Fruit fly (Drosophila melanogaster): Measurements from ENCODE around the gene CG4830.
A peak's percentile ranks its signal among the peaks of the same experiment; 100 is the strongest.

CG4830 gene

DNA sequence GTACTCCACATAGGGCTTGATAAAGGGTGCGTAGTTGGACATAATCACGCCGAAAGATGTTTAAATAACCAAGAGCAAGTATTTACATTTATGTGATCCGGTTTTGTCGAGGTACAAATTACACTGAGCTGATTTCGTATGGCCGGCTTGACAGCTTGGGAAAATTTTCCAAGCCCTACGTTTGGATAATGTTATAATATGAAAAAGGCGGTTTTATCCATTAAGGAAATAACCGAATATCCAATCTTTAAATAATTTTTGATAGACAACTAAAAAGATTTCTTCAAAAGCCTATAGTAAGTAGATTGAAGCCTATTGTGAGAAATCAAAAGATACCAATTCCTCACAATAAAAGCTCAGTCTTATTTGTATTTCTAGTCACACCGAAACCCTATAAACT is 15.2 kb downstream of the CG4830 start, which contains the start of the genes eIF3d2 and CG43450:
TSS of gene eIF3d2 (minus strand) at position 101 of the 400 bp plus-strand sequence.
TSS of gene CG43450 (plus strand) at position 384 of the 400 bp plus-strand sequence.
- no peak for TF ChIP-seq brk (GFP tag; optimal IDR thresholded peaks at IDR 0.05)
- no peak for TF ChIP-seq Hnf4 (GFP tag; optimal IDR thresholded peaks at IDR 0.05)
- no peak for TF ChIP-seq dmrt93B (GFP tag; optimal IDR thresholded peaks at IDR 0.05)
- no peak for TF ChIP-seq Myc (optimal IDR thresholded peaks at IDR 0.05)
- no peak for TF ChIP-seq woc (GFP tag; optimal IDR thresholded peaks at IDR 0.05)

DNA sequence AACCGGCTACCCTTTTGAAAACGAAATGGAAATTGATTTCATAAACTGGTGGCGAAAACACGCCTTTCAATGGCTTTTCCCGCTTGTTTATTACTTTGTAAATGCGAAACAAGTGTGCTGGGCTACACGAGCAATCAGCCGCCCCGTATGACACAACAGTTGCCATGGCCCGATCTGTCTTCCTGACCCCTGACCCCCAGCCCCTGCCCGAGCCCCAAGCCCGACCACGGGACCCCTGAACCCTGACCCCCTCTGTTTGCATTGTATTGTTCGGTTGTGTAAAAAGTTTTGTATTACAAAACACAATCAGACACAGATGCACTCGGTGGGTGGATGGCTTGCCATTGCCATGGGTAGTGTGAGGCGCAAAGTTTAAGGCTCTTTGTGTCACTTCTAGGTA is 24.5 kb downstream of the CG4830 start:
- TF ChIP-seq Dfd (GFP tag; optimal IDR thresholded peaks at IDR 0.05) (peak; percentile 95), Mio (GFP tag; optimal IDR thresholded peaks at IDR 0.05) (no peak)

DNA sequence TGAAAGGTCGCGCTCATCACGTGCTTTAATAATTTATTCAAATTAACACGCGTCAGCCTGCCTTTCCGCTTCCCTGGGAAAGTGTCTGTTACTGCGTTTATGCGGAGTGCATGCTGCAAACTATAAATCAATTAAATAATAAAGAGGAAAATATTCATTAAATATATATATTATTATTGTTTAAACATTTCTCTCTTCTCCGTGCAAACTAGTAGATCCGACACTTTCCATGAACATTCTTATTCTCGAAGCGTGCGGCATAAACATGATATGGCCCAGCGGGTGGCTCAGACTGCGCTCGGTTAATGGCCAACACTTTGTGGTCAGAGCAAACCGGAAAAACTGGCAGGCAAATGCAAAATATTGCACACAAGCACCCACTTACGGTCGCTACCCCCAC is 41.8 kb downstream of the CG4830 start:
- TF ChIP-seq pan (optimal IDR thresholded peaks at IDR 0.05) (no peak), HLH106 (tag; optimal IDR thresholded peaks at IDR 0.05) (peak; percentile 2), sage (GFP tag; optimal IDR thresholded peaks at IDR 0.05) (no peak), sv (GFP tag; optimal IDR thresholded peaks at IDR 0.05) (no peak)

DNA sequence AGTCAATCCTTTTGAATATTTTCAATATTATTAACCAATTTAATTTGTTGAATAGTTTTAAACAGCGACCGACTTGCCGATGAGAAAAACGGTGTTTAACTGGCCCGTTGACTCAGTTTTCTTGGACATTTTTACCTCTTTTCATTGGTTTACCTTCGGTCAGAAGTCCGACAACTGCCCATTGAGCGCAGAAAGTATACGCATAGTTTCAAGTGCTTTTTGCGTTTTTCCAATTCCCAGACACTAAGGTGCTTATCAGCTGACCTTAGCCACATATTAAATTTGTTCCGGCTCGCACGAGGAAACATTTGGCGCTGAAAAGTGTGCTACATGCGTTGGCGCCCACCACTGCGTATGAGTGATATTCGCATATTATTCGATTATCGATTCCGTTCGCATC is 44.1 kb downstream of the CG4830 start, which contains the start of gene Cpn:
TSS of gene Cpn (minus strand) at position 101 of the 400 bp plus-strand sequence.
- TF ChIP-seq ey (GFP tag; optimal IDR thresholded peaks at IDR 0.05): no peak
- TF ChIP-seq Abd-B (GFP tag; optimal IDR thresholded peaks at IDR 0.05): no peak
- TF ChIP-seq tai (GFP tag; optimal IDR thresholded peaks at IDR 0.05): no peak
- TF ChIP-seq Mio (GFP tag; optimal IDR thresholded peaks at IDR 0.05): no peak
- TF ChIP-seq HLH106 (tag; optimal IDR thresholded peaks at IDR 0.05): no peak
- TF ChIP-seq woc (GFP tag; optimal IDR thresholded peaks at IDR 0.05): no peak
- no peak for TF ChIP-seq pan (optimal IDR thresholded peaks at IDR 0.05)
- no peak for TF ChIP-seq psq (GFP tag; optimal IDR thresholded peaks at IDR 0.05)
- no peak for TF ChIP-seq CG32264 (GFP tag; optimal IDR thresholded peaks at IDR 0.05)
- TF ChIP-seq Vsx2 (GFP tag; optimal IDR thresholded peaks at IDR 0.05; ENCODE audit: partially characterized antibody): no peak
- no peak for TF ChIP-seq Sp1 (GFP tag; optimal IDR thresholded peaks at IDR 0.05)
- no peak for TF ChIP-seq fru (GFP tag; optimal IDR thresholded peaks at IDR 0.05)
- TF ChIP-seq rgr (GFP tag; optimal IDR thresholded peaks at IDR 0.05): no peak
- TF ChIP-seq Jra (GFP tag; optimal IDR thresholded peaks at IDR 0.05): no peak
- TF ChIP-seq Myc (optimal IDR thresholded peaks at IDR 0.05): no peak
- no peak for TF ChIP-seq dl (GFP tag; optimal IDR thresholded peaks at IDR 0.05; ENCODE audit: insufficient read depth in 1 of 2, partially characterized antibody in 2 of 2)
- no peak for TF ChIP-seq br (GFP tag; optimal IDR thresholded peaks at IDR 0.05)
- no peak for TF ChIP-seq usp (GFP tag; optimal IDR thresholded peaks at IDR 0.05)

DNA sequence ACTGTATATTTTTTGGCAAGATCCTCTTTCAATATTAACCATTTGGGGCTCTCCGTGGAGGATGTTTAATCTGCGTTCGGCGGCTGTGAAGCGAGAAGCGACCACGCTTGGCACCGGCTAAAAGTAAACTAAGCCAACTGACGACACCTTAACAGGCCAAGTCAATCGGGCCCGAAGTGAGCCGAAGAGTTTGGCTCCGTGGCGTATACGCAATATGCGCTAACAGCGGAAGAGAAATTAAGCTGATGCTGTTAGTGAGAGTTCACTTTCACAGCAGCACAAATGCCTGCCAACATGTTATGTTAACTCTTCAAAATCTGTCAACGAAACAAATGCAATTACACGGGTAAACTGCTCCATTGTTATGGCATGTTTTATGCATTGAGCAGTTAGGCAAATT is 51.7 kb downstream of the CG4830 start, which contains the start of gene dpr15:
TSS of gene dpr15 (minus strand) at position 101 of the 400 bp plus-strand sequence.
- no peak for TF ChIP-seq foxo (GFP tag; optimal IDR thresholded peaks at IDR 0.05)
- TF ChIP-seq OdsH (GFP tag; optimal IDR thresholded peaks at IDR 0.05): no peak
- no peak for TF ChIP-seq Mio (GFP tag; optimal IDR thresholded peaks at IDR 0.05)
- no peak for TF ChIP-seq dl (GFP tag; optimal IDR thresholded peaks at IDR 0.05; ENCODE audit: insufficient read depth in 1 of 2, partially characterized antibody in 2 of 2)
- no peak for TF ChIP-seq dmrt93B (GFP tag; optimal IDR thresholded peaks at IDR 0.05)
- no peak for TF ChIP-seq Sp1 (GFP tag; optimal IDR thresholded peaks at IDR 0.05)
- no peak for TF ChIP-seq CrebA (GFP tag; optimal IDR thresholded peaks at IDR 0.05; ENCODE audit: borderline replicate concordance)
- no peak for TF ChIP-seq sv (GFP tag; optimal IDR thresholded peaks at IDR 0.05)
- TF ChIP-seq HLH106 (tag; optimal IDR thresholded peaks at IDR 0.05): no peak
- no peak for TF ChIP-seq Vsx2 (GFP tag; optimal IDR thresholded peaks at IDR 0.05; ENCODE audit: partially characterized antibody)
- TF ChIP-seq br (GFP tag; optimal IDR thresholded peaks at IDR 0.05): no peak
- no peak for TF ChIP-seq dsf (GFP tag; optimal IDR thresholded peaks at IDR 0.05; ENCODE audit: borderline replicate concordance)
- no peak for TF ChIP-seq lola (GFP tag; optimal IDR thresholded peaks at IDR 0.05)
